Fruit fly (Drosophila melanogaster) whole organism, embryonic: Measurements from ENCODE around the gene CG14853.

Experiments used
- CG11085 ChIP-seq: fragments of 200-800 bp; sonication (Bioruptor generic); IDR thresholded peaks from 2 replicates; pipeline ENCODE4 v1.3.6; 2022; ENCODE audit warnings: missing biosample characterization, missing genetic modification characterization
- CG15479 ChIP-seq: fragments of 200-800 bp; sonication (Bioruptor generic); optimal IDR thresholded peaks from 3 replicates; lab custom pipeline; 2019; ENCODE audit warnings: missing biosample characterization, mild to moderate bottlenecking, missing genetic modification characterization, moderate library complexity
- CoRest ChIP-seq: fragments of 200-800 bp; sonication (Bioruptor generic); optimal IDR thresholded peaks from 3 replicates; lab custom pipeline; 2018; ENCODE audit warnings: missing biosample characterization, mild to moderate bottlenecking, missing genetic modification characterization, moderate library complexity
- Neu2 ChIP-seq: fragments of 200-800 bp; sonication (Bioruptor generic); optimal IDR thresholded peaks from 3 replicates; lab custom pipeline; 2016; ENCODE audit warnings: missing biosample characterization, missing genetic modification characterization, borderline replicate concordance
- Ptx1 ChIP-seq: fragments of 200-800 bp; sonication (Bioruptor generic); IDR thresholded peaks from 2 replicates; pipeline ENCODE4 v1.3.6; 2022; ENCODE audit warnings: missing biosample characterization, missing genetic modification characterization
- odd ChIP-seq: fragments of 200-800 bp; sonication (Bioruptor generic); optimal IDR thresholded peaks from 2 replicates; lab custom pipeline; 2017; ENCODE audit warnings: missing biosample characterization, mild to moderate bottlenecking, missing genetic modification characterization
- psq ChIP-seq: fragments of 200-800 bp; sonication (Bioruptor generic); optimal IDR thresholded peaks from 2 replicates; lab custom pipeline; 2017; ENCODE audit warnings: missing biosample characterization, missing genetic modification characterization
- wdn ChIP-seq: fragments of 200-800 bp; sonication (Bioruptor generic); IDR thresholded peaks from 2 replicates; pipeline ENCODE4 v1.3.6; 2022; ENCODE audit warnings: missing biosample characterization, missing genetic modification characterization

dm6 chr3R:14577803-14578493 is 31.5 kb upstream of the CG14853 start:
- TF ChIP-seq CG11085 (GFP tag; lab: Robert Waterston, UW): no peak
- TF ChIP-seq CoRest (tag; lab: Kevin White, UChicago): peak; percentile 41
- TF ChIP-seq Ptx1 (GFP tag; lab: Robert Waterston, UW): no peak; the same call in 1 of the 2 replicates
- no peak for TF ChIP-seq Neu2 (GFP tag; lab: Kevin White, UChicago)
- TF ChIP-seq psq (GFP tag; lab: Kevin White, UChicago): no peak
- TF ChIP-seq CG15479 (GFP tag; lab: Kevin White, UChicago): no peak
- TF ChIP-seq odd: peak; percentile 18
- no peak for TF ChIP-seq wdn (GFP tag; lab: Robert Waterston, UW)
